Fruit fly (Drosophila melanogaster) whole organism, pupa: ENCODE measurements around the gene Ir7d.

ENCODE experiments used
- CG14655 ChIP-seq: fragments of 200-800 bp; sonication (Bioruptor generic); optimal IDR thresholded peaks from 3 replicates; lab custom pipeline; 2017; ENCODE audit warnings: mild to moderate bottlenecking, missing biosample characterization, missing genetic modification reagents, missing genetic modification characterization
- CG17806 ChIP-seq: fragments of 200-800 bp; sonication (Bioruptor generic); optimal IDR thresholded peaks from 2 replicates; lab custom pipeline; 2018; ENCODE audit warnings: missing biosample characterization, mild to moderate bottlenecking, missing genetic modification characterization, moderate library complexity
- CG34367 ChIP-seq: fragments of 200-800 bp; sonication (Bioruptor generic); optimal IDR thresholded peaks from 2 replicates; lab custom pipeline; 2018; ENCODE audit warnings: missing biosample characterization, mild to moderate bottlenecking, missing genetic modification characterization
- CG8159 ChIP-seq: fragments of 200-800 bp; sonication (Bioruptor generic); optimal IDR thresholded peaks from 3 replicates; lab custom pipeline; 2018; ENCODE audit warnings: missing biosample characterization, mild to moderate bottlenecking, missing genetic modification characterization, moderate library complexity
- D1 ChIP-seq: fragments of 200-800 bp; sonication (Bioruptor generic); optimal IDR thresholded peaks from 2 replicates; lab custom pipeline; 2018; ENCODE audit warnings: missing biosample characterization, mild to moderate bottlenecking, missing genetic modification characterization, moderate library complexity
- Ets98B ChIP-seq: fragments of 200-800 bp; sonication (Bioruptor generic); IDR thresholded peaks from 2 replicates; pipeline ENCODE4 v1.3.6; 2022; ENCODE audit warnings: missing biosample characterization, missing genetic modification characterization
- Pif1B ChIP-seq: fragments of 200-800 bp; sonication (Bioruptor generic); optimal IDR thresholded peaks from 3 replicates; lab custom pipeline; 2016; ENCODE audit warnings: missing biosample characterization, missing genetic modification characterization
- gl ChIP-seq: fragments of 200-800 bp; sonication (Bioruptor generic); optimal IDR thresholded peaks from 2 replicates; lab custom pipeline; 2018; ENCODE audit warnings: missing biosample characterization, mild to moderate bottlenecking, missing genetic modification characterization

- no peak for TF ChIP-seq CG34367 (tag; lab: Kevin White, UChicago)
- no peak for TF ChIP-seq D1
- no peak for TF ChIP-seq Pif1B
- TF ChIP-seq gl (tag; lab: Kevin White, UChicago): no peak
- TF ChIP-seq CG17806 (tag; lab: Kevin White, UChicago): no peak
- no peak for TF ChIP-seq Ets98B (GFP tag; lab: Robert Waterston, UW)
- TF ChIP-seq CG8159 (tag; lab: Kevin White, UChicago): no peak
- TF ChIP-seq CG14655: no peak
Measured at dm6 chrX:7866868-7867267, 11.8 kb downstream of the Ir7d start, which contains the start of gene Ir7b.
